Worm (Caenorhabditis elegans) whole organism, L3 larva: ENCODE measurements around the gene trx-2.

ENCODE experiments used
- ama-1 ChIP-seq: fragments of 150-350 bp; optimal IDR thresholded peaks from 2 replicates; lab custom pipeline; 2018
- fkh-10 ChIP-seq: sonication (generic microtip); optimal IDR thresholded peaks from 2 replicates; lab custom pipeline; 2017; ENCODE audit warnings: missing biosample characterization, missing genetic modification reagents, missing genetic modification characterization
- nhr-12 ChIP-seq: fragments of 150-350 bp; optimal IDR thresholded peaks from 2 replicates; lab custom pipeline; 2014; ENCODE audit warnings: missing biosample characterization, missing genetic modification characterization
- nhr-25 ChIP-seq: sonication (generic microtip); optimal IDR thresholded peaks from 2 replicates; lab custom pipeline; 2017; ENCODE audit warnings: missing biosample characterization, missing genetic modification characterization
- snpc-4 ChIP-seq: fragments of 150-350 bp; optimal IDR thresholded peaks from 2 replicates; lab custom pipeline; 2014; ENCODE audit warnings: missing biosample characterization, missing genetic modification characterization
- ztf-11 ChIP-seq: fragments of 150-350 bp; optimal IDR thresholded peaks from 2 replicates; lab custom pipeline; 2014; ENCODE audit warnings: missing biosample characterization, missing genetic modification characterization

DNA sequence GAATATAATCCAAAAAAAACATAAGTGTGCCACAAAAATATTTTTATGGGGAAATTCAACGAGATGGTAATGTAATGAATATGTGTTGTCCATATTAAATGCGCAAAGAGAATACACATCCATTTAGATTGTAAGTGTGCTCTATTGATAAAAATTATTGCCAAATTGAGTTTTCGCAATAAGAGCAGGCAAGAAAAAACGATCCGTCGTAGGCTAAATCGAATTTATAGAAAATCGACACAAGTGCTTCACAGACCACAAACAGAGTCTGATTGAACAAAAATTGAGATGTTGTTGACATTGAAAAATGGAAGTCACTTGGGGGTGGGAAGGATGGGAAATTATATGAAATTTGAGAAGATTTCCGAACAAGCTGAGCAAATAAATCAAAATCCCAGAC lies 49.5 kb upstream of the trx-2 start:
- no peak for TF ChIP-seq nhr-12
- TF ChIP-seq ztf-11 (tag; lab: Kevin White, UChicago): no peak
- TF ChIP-seq ama-1 (lab: Kevin White, UChicago): no peak
- TF ChIP-seq fkh-10 (GFP tag; lab: Kevin White, UChicago): no peak
- no peak for TF ChIP-seq snpc-4 (tag; lab: Kevin White, UChicago)
- TF ChIP-seq nhr-25 (tag; lab: Kevin White, UChicago): no peak
